Fruit fly (Drosophila melanogaster): Measurements from ENCODE around the gene Tap42.
A peak's percentile ranks its signal among the peaks of the same experiment; 100 is the strongest.

The Tap42 gene

DNA sequence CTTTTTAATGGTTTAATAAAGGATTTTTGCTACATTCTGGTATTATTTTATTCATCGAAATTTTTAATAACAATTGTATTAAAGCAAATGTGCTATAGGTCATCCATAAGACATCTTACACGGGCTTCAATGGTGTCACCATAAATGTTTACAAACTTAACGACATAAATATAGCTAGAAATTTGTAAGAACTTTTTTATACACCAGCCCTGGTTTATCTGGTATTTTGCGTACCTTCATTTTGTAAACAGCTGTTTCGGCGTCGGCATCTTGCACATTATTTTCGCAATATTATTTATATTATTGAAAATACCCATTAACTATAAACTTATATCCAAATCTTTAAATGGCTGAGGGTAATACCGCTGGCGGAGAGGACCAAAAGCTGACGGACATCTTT is at the start of gene Tap42 (continued):
- TF ChIP-seq CG8924 (tag; optimal IDR thresholded peaks at IDR 0.05) (peak; percentile 27), aop (GFP tag; IDR thresholded peaks at IDR 0.05) (no peak), ems (GFP tag; optimal IDR thresholded peaks at IDR 0.05) (no peak), CG2712 (tag; optimal IDR thresholded peaks at IDR 0.05) (peak; percentile 38), CG17829 (tag; optimal IDR thresholded peaks at IDR 0.05) (peak; percentile 24), CG6689 (GFP tag; IDR thresholded peaks at IDR 0.05) (no peak), CG10267 (tag; optimal IDR thresholded peaks at IDR 0.05) (peak; percentile 49), sim (GFP tag; IDR thresholded peaks at IDR 0.05) (no peak), CG10431 (GFP tag; optimal IDR thresholded peaks at IDR 0.05) (no peak), Hr51 (GFP tag; optimal IDR thresholded peaks at IDR 0.05) (peak in 1 of 2 experiments; percentile 17), CG6765 (GFP tag; optimal IDR thresholded peaks at IDR 0.05) (no peak), Rfx (GFP tag; IDR thresholded peaks at IDR 0.05) (peak; percentile 61), scrt (GFP tag; optimal IDR thresholded peaks at IDR 0.05) (peak; percentile 25), stwl (tag; optimal IDR thresholded peaks at IDR 0.05) (peak; percentile 27), CG15696 (tag; optimal IDR thresholded peaks at IDR 0.05) (peak; percentile 11), Hr3 (GFP tag; optimal IDR thresholded peaks at IDR 0.05) (no peak), CoRest (tag; optimal IDR thresholded peaks at IDR 0.05) (peak; percentile 50), CG10147 (GFP tag; optimal IDR thresholded peaks at IDR 0.05) (peak; percentile 0), croc (GFP tag; conservative IDR thresholded peaks at IDR 0.05) (no peak), C15 (GFP tag; IDR thresholded peaks at IDR 0.05) (no peak), CG10565 (GFP tag; optimal IDR thresholded peaks at IDR 0.05) (no peak), gcm (GFP tag; optimal IDR thresholded peaks at IDR 0.05) (no peak), abd-A (tag; optimal IDR thresholded peaks at IDR 0.05) (no peak), CG4707 (GFP tag; optimal IDR thresholded peaks at IDR 0.05) (no peak), CG11085 (GFP tag; IDR thresholded peaks at IDR 0.05) (no peak), CG8765 (GFP tag; IDR thresholded peaks at IDR 0.05) (no peak), trh (GFP tag; optimal IDR thresholded peaks at IDR 0.05) (no peak), usp (GFP tag; optimal IDR thresholded peaks at IDR 0.05) (no peak), CG12155 (GFP tag; optimal IDR thresholded peaks at IDR 0.05) (peak; percentile 22), shn (GFP tag; optimal IDR thresholded peaks at IDR 0.05) (no peak), nmo (GFP tag; optimal IDR thresholded peaks at IDR 0.05) (peak; percentile 20), nerfin-2 (GFP tag; IDR thresholded peaks at IDR 0.05; ENCODE audit: partially characterized antibody) (no peak), CG7963 (GFP tag; IDR thresholded peaks at IDR 0.05; ENCODE audit: partially characterized antibody) (no peak), MBD-R2 (GFP tag; IDR thresholded peaks at IDR 0.05) (peak; percentile 76), MTF-1 (GFP tag; optimal IDR thresholded peaks at IDR 0.05; ENCODE audit: borderline replicate concordance) (no peak), psq (GFP tag; optimal IDR thresholded peaks at IDR 0.05) (no peak), slou (GFP tag; optimal IDR thresholded peaks at IDR 0.05) (no peak), CG34376 (GFP tag; optimal IDR thresholded peaks at IDR 0.05) (peak; percentile 35), her (GFP tag; optimal IDR thresholded peaks at IDR 0.05) (no peak), tll (GFP tag; optimal IDR thresholded peaks at IDR 0.05) (no peak), CG13287 (GFP tag; IDR thresholded peaks at IDR 0.05; ENCODE audit: partially characterized antibody) (peak; percentile 24; the same call in 1 of the 2 replicates), CG17359 (tag; optimal IDR thresholded peaks at IDR 0.05) (no peak), mirr (GFP tag; optimal IDR thresholded peaks at IDR 0.05) (no peak), Stat92E (GFP tag; optimal IDR thresholded peaks at IDR 0.05) (no peak), CG17385 (GFP tag; optimal IDR thresholded peaks at IDR 0.05) (peak; percentile 3), CG11093 (GFP tag; IDR thresholded peaks at IDR 0.05) (no peak), Hr78 (GFP tag; optimal IDR thresholded peaks at IDR 0.05) (no peak), Dref (GFP tag; IDR thresholded peaks at IDR 0.05) (no peak), gce (GFP tag; IDR thresholded peaks at IDR 0.05) (no peak), sens-2 (GFP tag; IDR thresholded peaks at IDR 0.05) (no peak)
